Worm (Caenorhabditis elegans): ENCODE results near the gene F20D6.5.

Gene F20D6.5

DNA sequence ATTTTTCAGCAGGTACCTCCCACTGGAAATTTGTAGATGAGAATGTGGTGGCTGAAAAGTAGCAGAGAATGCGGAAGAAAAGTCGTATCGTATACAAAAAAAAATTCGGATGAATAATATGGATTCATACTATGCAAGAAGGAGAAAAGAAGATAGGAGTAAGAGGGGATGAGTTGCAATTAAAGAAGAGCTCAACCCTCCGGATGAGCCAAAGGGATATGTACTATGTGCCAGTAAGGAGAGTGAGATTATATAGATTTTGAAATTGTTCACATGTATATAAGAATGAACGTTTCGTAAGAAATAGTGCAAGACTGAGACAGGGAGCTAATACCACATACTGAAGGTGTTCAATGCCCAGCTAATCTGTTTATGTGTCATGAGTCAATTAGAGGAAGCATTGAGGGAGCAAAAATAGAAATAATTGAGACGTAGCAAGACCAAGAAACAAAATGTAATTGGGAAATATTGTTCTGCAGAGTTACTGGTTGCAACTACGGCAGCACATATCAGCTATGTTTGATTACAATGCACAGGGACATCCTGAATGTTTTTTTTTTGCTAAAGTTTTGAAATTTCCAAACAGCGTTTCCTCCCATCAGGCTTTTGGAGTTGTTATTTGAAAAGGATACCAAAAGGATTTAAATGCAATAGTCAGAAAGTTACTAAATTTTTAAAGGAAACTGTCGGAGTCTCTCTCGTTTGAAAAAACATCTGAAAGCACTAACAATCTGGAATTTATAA, 6.6 kb downstream of the F20D6.5 start, which contains the start of gene F20D6.8:
F20D6.8 (minus strand) TSS at position 51 of the 744 bp plus-strand sequence.
- no peak for TF ChIP-seq fos-1 (tag; optimal IDR thresholded peaks at IDR 0.05)
- no peak for TF ChIP-seq nhr-11 (tag; optimal IDR thresholded peaks at IDR 0.05)
- no peak for TF ChIP-seq zag-1 (tag; optimal IDR thresholded peaks at IDR 0.05)
- no peak for TF ChIP-seq blmp-1 (tag; optimal IDR thresholded peaks at IDR 0.05; ENCODE audit: insufficient read depth)
- no peak for TF ChIP-seq lin-13 (GFP tag; optimal IDR thresholded peaks at IDR 0.05)
- no peak for TF ChIP-seq nhr-77 (tag; optimal IDR thresholded peaks at IDR 0.05)

DNA sequence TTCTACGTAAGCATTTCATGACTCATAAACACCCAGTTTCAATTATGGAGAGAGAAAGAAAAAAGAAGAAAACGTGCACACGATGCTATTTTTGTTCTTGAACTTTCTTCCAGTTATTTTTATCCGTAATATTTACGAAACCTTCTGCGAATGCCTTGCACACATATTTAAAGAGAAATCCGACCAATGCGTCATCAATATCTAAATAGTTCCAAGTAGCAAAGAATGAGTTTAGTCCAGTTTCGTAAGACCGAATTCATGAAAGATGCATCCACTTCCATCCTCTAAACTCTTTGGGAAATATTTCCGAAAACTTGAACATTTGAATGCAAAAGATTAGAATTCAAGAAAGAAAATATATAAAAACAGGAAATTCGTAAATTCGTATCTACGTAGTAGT, 7.4 kb downstream of the F20D6.5 start:
- no peak for TF ChIP-seq nhr-129 (tag; optimal IDR thresholded peaks at IDR 0.05)
- no peak for TF ChIP-seq aly-2 (tag; optimal IDR thresholded peaks at IDR 0.05)
- no peak for TF ChIP-seq ztf-1 (GFP tag; conservative IDR thresholded peaks at IDR 0.05)
- TF ChIP-seq alr-1 (tag; optimal IDR thresholded peaks at IDR 0.05): no peak
- TF ChIP-seq mab-5 (tag; optimal IDR thresholded peaks at IDR 0.05): no peak
- peak; percentile 56 for TF ChIP-seq unc-55 (GFP tag; optimal IDR thresholded peaks at IDR 0.05)

ce11 chrV:8170300-8170699, 8.5 kb downstream of the F20D6.5 start:
- TF ChIP-seq nhr-237 (tag; optimal IDR thresholded peaks at IDR 0.05): no peak
- TF ChIP-seq F13H6.1 (tag; optimal IDR thresholded peaks at IDR 0.05): no peak
- no peak for TF ChIP-seq sma-9 (GFP tag; optimal IDR thresholded peaks at IDR 0.05)
- no peak for TF ChIP-seq sma-9 (tag; optimal IDR thresholded peaks at IDR 0.05)
- TF ChIP-seq lin-13 (GFP tag; optimal IDR thresholded peaks at IDR 0.05): no peak
- TF ChIP-seq nhr-25 (tag; optimal IDR thresholded peaks at IDR 0.05): no peak

ce11 chrV:8171688-8172087, 9.9 kb downstream of the F20D6.5 start:
- no peak for TF ChIP-seq unc-39 (tag; optimal IDR thresholded peaks at IDR 0.05)
- TF ChIP-seq unc-55 (GFP tag; optimal IDR thresholded peaks at IDR 0.05): peak; percentile 42

ce11 chrV:8177349-8177748, 15.6 kb downstream of the F20D6.5 start, which contains the start of gene F20D6.9:
TSS of gene F20D6.9 (minus strand) at chrV:8177449.
- no peak for TF ChIP-seq unc-62 (GFP tag; optimal IDR thresholded peaks at IDR 0.05)
- no peak for TF ChIP-seq mbf-1 (tag; optimal IDR thresholded peaks at IDR 0.05)
- no peak for TF ChIP-seq ztf-1 (GFP tag; conservative IDR thresholded peaks at IDR 0.05)

ce11 chrV:8178279-8178678, 16.5 kb downstream of the F20D6.5 start:
- TF ChIP-seq nhr-10 (tag; optimal IDR thresholded peaks at IDR 0.05): no peak

DNA sequence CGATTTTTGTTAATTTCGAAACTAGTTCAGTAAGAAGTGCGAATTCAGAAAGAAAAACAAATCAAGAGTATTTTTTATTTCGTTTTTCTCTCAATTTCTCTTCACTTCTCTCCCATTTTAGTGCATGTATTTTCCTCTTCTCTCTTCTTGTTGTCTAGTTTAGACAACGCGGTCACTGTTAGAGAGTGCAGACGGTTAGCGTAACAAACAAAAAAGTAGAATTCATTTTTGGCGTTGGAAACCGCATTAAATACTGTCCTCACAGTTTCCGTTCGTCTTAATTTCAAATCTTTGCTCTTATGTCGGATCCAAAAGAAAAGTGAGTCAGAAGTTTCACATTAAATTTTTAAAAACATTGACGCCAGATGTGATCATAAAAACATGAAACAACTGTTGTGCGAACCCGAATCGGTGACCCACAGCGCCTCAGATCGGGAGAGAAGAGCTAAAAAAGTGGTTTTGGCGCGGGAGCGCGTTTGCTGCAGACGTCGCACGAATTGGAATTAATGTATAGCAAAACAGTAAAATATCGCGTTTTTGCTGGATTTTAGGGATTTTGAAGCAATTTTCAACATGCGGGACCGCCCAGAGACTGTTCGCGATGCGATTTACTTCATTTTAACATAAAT, 17.3 kb downstream of the F20D6.5 start, which contains the start of gene srp-7:
srp-7 (plus strand) TSS at position 213 of the 629 bp plus-strand sequence.
- no peak for TF ChIP-seq snpc-4 (tag; optimal IDR thresholded peaks at IDR 0.05)
- TF ChIP-seq ama-1 (optimal IDR thresholded peaks at IDR 0.05): peak; percentile 29
- TF ChIP-seq unc-39 (tag; optimal IDR thresholded peaks at IDR 0.05): no peak
- TF ChIP-seq mbf-1 (tag; optimal IDR thresholded peaks at IDR 0.05): no peak
- no peak for TF ChIP-seq nhr-25 (tag; optimal IDR thresholded peaks at IDR 0.05)
- no peak for TF ChIP-seq zag-1 (tag; optimal IDR thresholded peaks at IDR 0.05)
- TF ChIP-seq unc-55 (GFP tag; optimal IDR thresholded peaks at IDR 0.05): peak; percentile 19
- peak; percentile 50 for TF ChIP-seq crh-2 (tag; optimal IDR thresholded peaks at IDR 0.05)
- peak; percentile 51 for TF ChIP-seq C34F6.9 (tag; optimal IDR thresholded peaks at IDR 0.05)
- TF ChIP-seq sma-9 (GFP tag; optimal IDR thresholded peaks at IDR 0.05): no peak
- TF ChIP-seq sma-9 (tag; optimal IDR thresholded peaks at IDR 0.05): no peak
- TF ChIP-seq fos-1 (tag; optimal IDR thresholded peaks at IDR 0.05): peak; percentile 21

DNA sequence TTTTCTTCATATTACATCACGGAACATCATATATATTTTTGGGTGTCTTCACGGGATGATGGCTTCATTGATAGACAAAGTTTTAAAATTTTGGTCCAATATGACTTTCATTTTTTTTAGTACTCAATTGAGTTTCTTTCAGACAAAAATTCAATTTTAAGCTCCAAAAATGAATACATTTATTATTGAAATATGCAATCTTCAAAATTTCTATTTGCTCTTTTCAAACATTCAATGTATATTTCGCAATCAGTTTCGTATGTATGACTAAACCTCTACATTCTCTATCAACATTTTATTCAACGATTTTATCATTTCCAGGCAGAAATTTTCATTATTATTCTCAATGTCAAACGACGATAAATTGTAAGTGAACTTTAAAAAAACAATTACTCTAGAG, 21.6 kb downstream of the F20D6.5 start, which contains the start of gene srp-8:
srp-8 (plus strand) TSS at position 301 of the 400 bp plus-strand sequence.
- TF ChIP-seq blmp-1 (tag; optimal IDR thresholded peaks at IDR 0.05; ENCODE audit: insufficient read depth): no peak
- TF ChIP-seq lin-39 (tag; optimal IDR thresholded peaks at IDR 0.05): no peak
- TF ChIP-seq sma-3 (GFP tag; optimal IDR thresholded peaks at IDR 0.05): no peak

All from whole organism, L2 larva.